Fruit fly (Drosophila melanogaster) ovary, adult (tissue): ENCODE measurements around the gene Egfrap.

Experiments
- CG17801 ChIP-seq: fragments of 200-800 bp; optimal IDR thresholded peaks from 2 replicates; lab custom pipeline; 2019; ENCODE audit warnings: missing biosample characterization, mild to moderate bottlenecking, missing genetic modification characterization, moderate library complexity; ENCODE audit not compliant: partially characterized antibody

Gene Egfrap

dm6 chr3L:5950467-5950866, at the start of gene Egfrap:
Gene Egfrap, minus strand, starts transcription at chr3L:5950658.
- TF ChIP-seq CG17801 (GFP tag; lab: Kevin White, UChicago): no peak

- no peak for TF ChIP-seq CG17801 (GFP tag; lab: Kevin White, UChicago)
Measured at dm6 chr3L:5999888-6000287, 49.4 kb upstream of the Egfrap start.

dm6 chr3L:5996936-5997335, 46.5 kb upstream of the Egfrap start, which contains the start of gene PVRAP:
Gene PVRAP, plus strand, starts transcription at chr3L:5997208.
- no peak for TF ChIP-seq CG17801 (GFP tag; lab: Kevin White, UChicago)

dm6 chr3L:5996520-5996919, 46.1 kb upstream of the Egfrap start:
- TF ChIP-seq CG17801 (GFP tag; lab: Kevin White, UChicago): no peak

dm6 chr3L:5993701-5994499, 43.4 kb upstream of the Egfrap start:
- no peak for TF ChIP-seq CG17801 (GFP tag; lab: Kevin White, UChicago)

- TF ChIP-seq CG17801 (GFP tag; lab: Kevin White, UChicago): no peak
Measured at dm6 chr3L:5992916-5993315, 42.5 kb upstream of the Egfrap start.

- TF ChIP-seq CG17801 (GFP tag; lab: Kevin White, UChicago): no peak
Measured at dm6 chr3L:5992249-5992648, 41.8 kb upstream of the Egfrap start.

dm6 chr3L:5989391-5990156, 39.1 kb upstream of the Egfrap start:
- no peak for TF ChIP-seq CG17801 (GFP tag; lab: Kevin White, UChicago)

dm6 chr3L:5988675-5989074, 38.2 kb upstream of the Egfrap start:
- no peak for TF ChIP-seq CG17801 (GFP tag; lab: Kevin White, UChicago)

- no peak for TF ChIP-seq CG17801 (GFP tag; lab: Kevin White, UChicago)
Measured at dm6 chr3L:5987637-5988036, 37.2 kb upstream of the Egfrap start.

dm6 chr3L:5983593-5984225, 33.3 kb upstream of the Egfrap start:
- no peak for TF ChIP-seq CG17801 (GFP tag; lab: Kevin White, UChicago)

- TF ChIP-seq CG17801 (GFP tag; lab: Kevin White, UChicago): no peak
Measured at dm6 chr3L:5982921-5983546, 32.6 kb upstream of the Egfrap start.

- TF ChIP-seq CG17801 (GFP tag; lab: Kevin White, UChicago): no peak
Measured at dm6 chr3L:5980552-5981351, 30.3 kb upstream of the Egfrap start.

dm6 chr3L:5980120-5980519, 29.7 kb upstream of the Egfrap start:
- TF ChIP-seq CG17801 (GFP tag; lab: Kevin White, UChicago): no peak
